Fruit fly (Drosophila melanogaster): ENCODE measurements around the gene CG5011.

DNA sequence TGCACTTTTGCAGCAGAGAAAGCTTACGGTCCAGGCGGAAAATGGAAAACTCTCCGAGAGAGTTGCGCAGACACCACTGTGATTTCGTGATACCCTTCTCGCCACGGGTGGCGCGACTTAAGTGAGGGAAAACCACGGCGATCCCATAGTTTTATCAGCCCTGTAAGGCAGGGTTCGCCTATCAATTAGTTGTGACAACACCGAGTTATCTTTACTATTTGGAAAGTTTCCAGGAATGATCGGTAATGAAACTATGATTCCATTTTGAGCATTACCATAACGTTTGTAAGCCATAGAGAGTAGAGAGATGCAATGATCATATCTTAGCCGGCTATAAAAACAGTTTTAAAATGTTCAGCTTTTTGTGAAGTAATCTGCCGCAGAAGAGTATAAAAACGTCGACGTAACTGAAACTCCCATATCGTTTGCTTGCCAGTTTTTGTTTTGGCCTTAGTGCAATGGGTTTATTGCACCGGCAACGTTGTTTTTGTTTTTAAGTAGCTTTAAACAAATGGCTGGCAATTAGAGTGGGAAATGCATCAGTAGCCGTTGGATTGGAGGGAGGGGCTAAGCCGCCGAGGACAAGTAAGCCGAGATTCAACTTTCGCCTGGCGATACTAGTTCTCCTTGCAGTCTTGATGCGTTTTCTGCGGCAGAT lies 43.8 kb upstream of the CG5011 start:
- no peak for TF ChIP-seq CG10147 (GFP tag; optimal IDR thresholded peaks at IDR 0.05)
- TF ChIP-seq nau (GFP tag; optimal IDR thresholded peaks at IDR 0.05): no peak
- TF ChIP-seq pzg (GFP tag; optimal IDR thresholded peaks at IDR 0.05): no peak
- no peak for TF ChIP-seq CG4282 (GFP tag; optimal IDR thresholded peaks at IDR 0.05)
- no peak for TF ChIP-seq ham (GFP tag; IDR thresholded peaks at IDR 0.05)
- TF ChIP-seq CG3726 (GFP tag; IDR thresholded peaks at IDR 0.05): no peak
- no peak for TF ChIP-seq CG18619 (GFP tag; optimal IDR thresholded peaks at IDR 0.05)
- TF ChIP-seq kni (GFP tag; optimal IDR thresholded peaks at IDR 0.05): no peak
- TF ChIP-seq CG8281 (tag; optimal IDR thresholded peaks at IDR 0.05): no peak

Measured in whole organism, embryonic.